Fruit fly (Drosophila melanogaster): ENCODE measurements around the gene CG17065.

CG17065 gene

DNA sequence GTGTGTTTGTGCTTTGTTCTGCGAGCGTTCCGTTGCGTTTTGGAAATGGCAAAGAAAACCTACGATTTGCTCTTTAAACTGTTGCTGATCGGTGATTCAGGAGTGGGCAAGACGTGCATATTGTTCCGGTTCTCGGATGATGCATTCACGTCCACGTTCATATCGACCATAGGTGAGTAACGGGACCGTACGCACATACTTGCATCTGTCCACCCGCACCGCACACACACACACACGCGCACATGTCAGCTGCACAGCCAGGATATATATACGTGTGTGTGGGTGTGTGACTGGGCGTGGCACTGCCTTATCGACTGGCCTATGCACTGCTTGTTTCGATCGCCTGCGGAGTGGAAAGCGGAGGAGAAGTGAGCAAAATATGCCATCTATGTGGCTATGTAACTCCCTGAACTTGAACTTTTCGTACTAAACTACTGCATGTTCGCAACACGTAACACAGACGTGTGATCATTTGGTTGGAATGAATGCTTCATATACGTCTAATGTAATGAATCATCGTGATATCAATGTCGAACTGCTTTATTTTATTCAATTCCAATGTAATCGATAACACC lies 5.3 kb downstream of the CG17065 start (continued):
- TF ChIP-seq CG31365 (tag; optimal IDR thresholded peaks at IDR 0.05) (peak; percentile 94), crol (GFP tag; IDR thresholded peaks at IDR 0.05) (0 out of 2 replicates have a peak, but pooled peaks have one; percentile 30), CG6689 (GFP tag; IDR thresholded peaks at IDR 0.05) (no peak), grn (GFP tag; optimal IDR thresholded peaks at IDR 0.05) (no peak), CG3281 (GFP tag; optimal IDR thresholded peaks at IDR 0.05) (no peak), crp (GFP tag; optimal IDR thresholded peaks at IDR 0.05) (peak in 1 of 2 experiments; percentile 36), Hr3 (GFP tag; optimal IDR thresholded peaks at IDR 0.05) (no peak), Chrac-16 (GFP tag; optimal IDR thresholded peaks at IDR 0.05) (no peak), CG2889 (GFP tag; IDR thresholded peaks at IDR 0.05) (no peak), Blimp-1 (GFP tag; optimal IDR thresholded peaks at IDR 0.05) (no peak), CG32767 (GFP tag; IDR thresholded peaks at IDR 0.05) (no peak), nmo (GFP tag; optimal IDR thresholded peaks at IDR 0.05) (no peak), tap (tag; optimal IDR thresholded peaks at IDR 0.05) (no peak), C15 (GFP tag; IDR thresholded peaks at IDR 0.05) (no peak), tll (GFP tag; optimal IDR thresholded peaks at IDR 0.05) (no peak), CG3407 (GFP tag; optimal IDR thresholded peaks at IDR 0.05) (no peak), Meics (GFP tag; optimal IDR thresholded peaks at IDR 0.05) (no peak), Dfd (GFP tag; optimal IDR thresholded peaks at IDR 0.05) (peak in 1 of 2 experiments; percentile 74), Gug (GFP tag; IDR thresholded peaks at IDR 0.05) (no peak), chinmo (GFP tag; IDR thresholded peaks at IDR 0.05; ENCODE audit: partially characterized antibody) (0 out of 4 replicates have a peak, but pooled peaks have one; percentile 21), mam (GFP tag; optimal IDR thresholded peaks at IDR 0.05) (no peak), CG3065 (GFP tag; optimal IDR thresholded peaks at IDR 0.05) (peak; percentile 82), bbx (GFP tag; IDR thresholded peaks at IDR 0.05; ENCODE audit: partially characterized antibody) (0 out of 2 replicates have a peak, but pooled peaks have one; percentile 6), CG18011 (GFP tag; optimal IDR thresholded peaks at IDR 0.05) (no peak), CG17568 (GFP tag; optimal IDR thresholded peaks at IDR 0.05) (no peak), Trl (optimal IDR thresholded peaks at IDR 0.05) (no peak), Trl (GFP tag; optimal IDR thresholded peaks at IDR 0.05) (no peak), sens (GFP tag) (peak; percentile 63), cg (GFP tag; optimal IDR thresholded peaks at IDR 0.05) (peak; percentile 82), scrt (GFP tag; optimal IDR thresholded peaks at IDR 0.05) (no peak), CG13775 (GFP tag; optimal IDR thresholded peaks at IDR 0.05) (no peak), CG7963 (GFP tag; IDR thresholded peaks at IDR 0.05; ENCODE audit: partially characterized antibody) (no peak), fd96Cb (tag; optimal IDR thresholded peaks at IDR 0.05) (no peak), Mes4 (GFP tag; optimal IDR thresholded peaks at IDR 0.05) (no peak), kay (GFP tag; optimal IDR thresholded peaks at IDR 0.05) (peak; percentile 79), crc (GFP tag; optimal IDR thresholded peaks at IDR 0.05) (no peak), CG11723 (GFP tag; optimal IDR thresholded peaks at IDR 0.05) (no peak)

DNA sequence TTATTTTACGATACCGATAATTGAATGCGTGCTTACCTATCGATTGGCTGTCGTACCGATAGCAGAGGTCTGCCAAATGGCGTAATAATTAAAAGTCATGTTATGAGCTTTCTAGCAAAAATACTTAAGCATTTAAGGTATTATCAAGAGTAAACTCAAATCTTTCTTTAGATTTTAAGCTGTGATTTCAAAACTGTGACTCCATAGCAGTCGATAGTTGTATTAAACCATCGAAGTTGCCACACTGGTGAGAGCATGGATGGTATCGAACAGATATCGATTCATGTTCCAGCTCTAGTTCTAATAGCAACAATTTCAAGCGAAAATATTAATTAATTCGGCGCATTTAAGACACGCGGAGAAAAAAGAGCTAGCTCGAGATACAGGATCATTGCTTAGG lies 5.9 kb downstream of the CG17065 start, which contains the start of the genes CG17068 and Rab10:
Gene CG17068, minus strand, starts transcription at position 25 of the 400 bp plus-strand sequence.
Gene Rab10, plus strand, starts transcription at position 270 of the 400 bp plus-strand sequence.
- no peak for TF ChIP-seq mirr (GFP tag; optimal IDR thresholded peaks at IDR 0.05)
- TF ChIP-seq CG18476 (GFP tag; optimal IDR thresholded peaks at IDR 0.05): no peak
- TF ChIP-seq gsb-n (tag; optimal IDR thresholded peaks at IDR 0.05): no peak
- no peak for TF ChIP-seq ERR (GFP tag; optimal IDR thresholded peaks at IDR 0.05)
- TF ChIP-seq Poxn (GFP tag; IDR thresholded peaks at IDR 0.05): no peak
- TF ChIP-seq CG11504 (tag; optimal IDR thresholded peaks at IDR 0.05): no peak
- no peak for TF ChIP-seq lmd (GFP tag; IDR thresholded peaks at IDR 0.05)
- peak; percentile 86 for TF ChIP-seq Sin3A (optimal IDR thresholded peaks at IDR 0.05)
- TF ChIP-seq Six4 (GFP tag; optimal IDR thresholded peaks at IDR 0.05): no peak
- TF ChIP-seq mam (GFP tag; optimal IDR thresholded peaks at IDR 0.05): peak; percentile 32
- peak; percentile 89 for TF ChIP-seq CG14860 (GFP tag; IDR thresholded peaks at IDR 0.05; ENCODE audit: partially characterized antibody)
- TF ChIP-seq fru (optimal IDR thresholded peaks at IDR 0.05): no peak
- TF ChIP-seq Vsx1 (GFP tag; optimal IDR thresholded peaks at IDR 0.05): no peak
- TF ChIP-seq CG7987 (GFP tag; optimal IDR thresholded peaks at IDR 0.05): no peak
- peak; percentile 24 for TF ChIP-seq YL-1 (GFP tag; optimal IDR thresholded peaks at IDR 0.05)
- peak; percentile 25 for TF ChIP-seq CG15479 (GFP tag; optimal IDR thresholded peaks at IDR 0.05)
- no peak for TF ChIP-seq CG4854 (GFP tag; optimal IDR thresholded peaks at IDR 0.05)
- TF ChIP-seq crp (GFP tag; optimal IDR thresholded peaks at IDR 0.05): no peak

All from whole organism, embryonic.